Worm (Caenorhabditis elegans): Measurements from ENCODE around the gene K08D8.6.

DNA sequence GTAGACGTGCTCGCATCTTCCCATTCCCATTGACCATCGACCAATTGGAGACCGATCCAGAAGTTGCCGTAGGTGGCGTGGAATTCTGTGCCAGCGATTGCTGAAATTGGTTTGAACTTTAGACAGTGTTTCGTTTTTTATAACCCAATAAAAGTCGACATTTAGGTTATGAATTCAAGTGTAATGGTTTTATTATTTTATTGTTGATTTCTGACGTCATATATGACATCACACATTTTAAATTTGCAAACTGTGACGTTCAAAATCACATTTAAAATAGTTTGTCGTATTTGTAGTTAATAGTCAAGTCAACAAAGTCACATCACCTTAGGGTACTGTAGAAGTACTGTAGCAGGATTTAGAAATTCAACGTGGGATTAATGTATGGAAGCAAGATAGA lies 20.0 kb downstream of the K08D8.6 start:
- TF ChIP-seq madf-2 (tag; optimal IDR thresholded peaks at IDR 0.05) = no peak
- TF ChIP-seq elt-4 (tag; optimal IDR thresholded peaks at IDR 0.05) = no peak
- no peak for TF ChIP-seq pag-3 (tag; optimal IDR thresholded peaks at IDR 0.05; ENCODE audit: borderline replicate concordance)
- no peak for TF ChIP-seq nfya-1 (tag; optimal IDR thresholded peaks at IDR 0.05)
- no peak for TF ChIP-seq rnt-1 (tag; optimal IDR thresholded peaks at IDR 0.05)
- no peak for TF ChIP-seq ceh-45 (GFP tag; IDR thresholded peaks at IDR 0.05)
- TF ChIP-seq fkh-10 (GFP tag; optimal IDR thresholded peaks at IDR 0.05) = no peak
- no peak for TF ChIP-seq pha-4 (tag; optimal IDR thresholded peaks at IDR 0.05)
- no peak for TF ChIP-seq ama-1 (optimal IDR thresholded peaks at IDR 0.05)

All from whole organism, late embryonic.